Fruit fly (Drosophila melanogaster) whole organism, embryonic: ENCODE data around the gene CG11695.

Experiments used
- CG10274 ChIP-seq: fragments of 200-800 bp; sonication (Bioruptor generic); optimal IDR thresholded peaks from 3 replicates; lab custom pipeline; 2017; ENCODE audit warnings: missing biosample characterization, mild to moderate bottlenecking, missing genetic modification characterization
- CG10654 ChIP-seq: fragments of 200-800 bp; sonication (Bioruptor generic); optimal IDR thresholded peaks from 2 replicates; lab custom pipeline; 2016; ENCODE audit warnings: missing biosample characterization, missing genetic modification characterization
- CG11696 ChIP-seq: fragments of 200-800 bp; sonication (Bioruptor generic); IDR thresholded peaks from 2 replicates; pipeline ENCODE4 v1.3.6; 2022; ENCODE audit warnings: missing biosample characterization, missing genetic modification characterization
- CG12299 ChIP-seq: fragments of 200-800 bp; sonication (Bioruptor generic); optimal IDR thresholded peaks from 2 replicates; lab custom pipeline; 2018; ENCODE audit warnings: missing biosample characterization, mild to moderate bottlenecking, missing genetic modification characterization
- CG14710 ChIP-seq: fragments of 200-800 bp; sonication (Bioruptor generic); optimal IDR thresholded peaks from 3 replicates; lab custom pipeline; 2019; ENCODE audit warnings: missing biosample characterization, mild to moderate bottlenecking, missing genetic modification characterization, moderate library complexity
- CG2120 ChIP-seq: fragments of 200-800 bp; sonication (Bioruptor generic); optimal IDR thresholded peaks from 3 replicates; lab custom pipeline; 2016; ENCODE audit warnings: missing biosample characterization, missing genetic modification characterization
- CG7372 ChIP-seq: fragments of 200-800 bp; sonication (Bioruptor generic); IDR thresholded peaks from 2 replicates; pipeline ENCODE4 v1.3.6; 2022; ENCODE audit warnings: missing biosample characterization, missing genetic modification characterization
- CG7556 ChIP-seq: fragments of 200-800 bp; sonication (Bioruptor generic); optimal IDR thresholded peaks from 2 replicates; lab custom pipeline; 2017; ENCODE audit warnings: missing biosample characterization, mild to moderate bottlenecking, missing genetic modification characterization
- CG8359 ChIP-seq: fragments of 200-800 bp; sonication (Bioruptor generic); optimal IDR thresholded peaks from 2 replicates; lab custom pipeline; 2017; ENCODE audit warnings: missing biosample characterization, mild to moderate bottlenecking, missing genetic modification characterization, borderline replicate concordance
- CG8924 ChIP-seq: fragments of 200-800 bp; optimal IDR thresholded peaks from 3 replicates; lab custom pipeline; 2019; ENCODE audit warnings: missing biosample characterization, mild to moderate bottlenecking, missing genetic modification characterization, moderate library complexity
- CG9932 ChIP-seq: fragments of 200-800 bp; sonication (Bioruptor generic); IDR thresholded peaks from 2 replicates; pipeline ENCODE4 v1.3.6; 2022; ENCODE audit warnings: missing biosample characterization, missing genetic modification characterization
- Chrac-16 ChIP-seq: fragments of 200-800 bp; sonication (Bioruptor generic); optimal IDR thresholded peaks from 3 replicates; lab custom pipeline; 2016; ENCODE audit warnings: missing biosample characterization, missing genetic modification characterization
- CoRest ChIP-seq: fragments of 200-800 bp; sonication (Bioruptor generic); optimal IDR thresholded peaks from 3 replicates; lab custom pipeline; 2018; ENCODE audit warnings: missing biosample characterization, mild to moderate bottlenecking, missing genetic modification characterization, moderate library complexity
- Deaf1 ChIP-seq: fragments of 200-800 bp; optimal IDR thresholded peaks from 3 replicates; lab custom pipeline; 2019; ENCODE audit warnings: missing biosample characterization, mild to moderate bottlenecking, missing genetic modification characterization, moderate library complexity
- Dip3 ChIP-seq: fragments of 200-800 bp; sonication (Bioruptor generic); optimal IDR thresholded peaks from 3 replicates; lab custom pipeline; 2016; ENCODE audit warnings: missing biosample characterization, missing genetic modification characterization
- Ets65A ChIP-seq: fragments of 200-800 bp; sonication (Bioruptor generic); peaks from one replicate; lab custom pipeline; 2016; ENCODE audit warnings: missing biosample characterization, missing genetic modification characterization
- HLH54F ChIP-seq: fragments of 200-800 bp; sonication (Bioruptor generic); optimal IDR thresholded peaks from 3 replicates; lab custom pipeline; 2016; ENCODE audit warnings: missing biosample characterization, missing genetic modification characterization
- Hey ChIP-seq: fragments of 200-800 bp; sonication (Bioruptor generic); optimal IDR thresholded peaks from 3 replicates; lab custom pipeline; 2018; ENCODE audit warnings: missing biosample characterization, mild to moderate bottlenecking, missing genetic modification characterization
- Hr3 ChIP-seq: fragments of 200-800 bp; sonication (Bioruptor generic); optimal IDR thresholded peaks from 3 replicates; lab custom pipeline; 2016; ENCODE audit warnings: missing biosample characterization, missing genetic modification characterization
- Lhr ChIP-seq: fragments of 200-800 bp; sonication (Bioruptor generic); optimal IDR thresholded peaks from 3 replicates; lab custom pipeline; 2017; ENCODE audit warnings: mild to moderate bottlenecking, missing biosample characterization, missing genetic modification reagents, missing genetic modification characterization
- Med ChIP-seq: fragments of 200-800 bp; sonication (Bioruptor generic); peaks from one replicate; lab custom pipeline; 2016; ENCODE audit warnings: missing biosample characterization, missing genetic modification characterization, mild to moderate bottlenecking, inconsistent platforms, moderate library complexity
- Meics ChIP-seq: fragments of 200-800 bp; sonication (Bioruptor generic); optimal IDR thresholded peaks from 2 replicates; lab custom pipeline; 2017; ENCODE audit warnings: missing biosample characterization, mild to moderate bottlenecking, missing genetic modification characterization
- Nf-YC ChIP-seq: fragments of 200-800 bp; optimal IDR thresholded peaks from 3 replicates; lab custom pipeline; 2019; ENCODE audit warnings: missing biosample characterization, mild to moderate bottlenecking, missing genetic modification characterization, moderate library complexity
- Oli ChIP-seq: fragments of 200-800 bp; sonication (Bioruptor generic); optimal IDR thresholded peaks from 2 replicates; lab custom pipeline; 2018; ENCODE audit warnings: missing biosample characterization, mild to moderate bottlenecking, missing genetic modification characterization, moderate library complexity
- Pdp1 ChIP-seq, 2 experiments: fragments of 200-800 bp; sonication (Bioruptor generic); optimal IDR thresholded peaks; 3 replicates each; lab custom pipeline; 2016; ENCODE audit warnings: missing biosample characterization in 2 of 2, missing genetic modification characterization in 2 of 2, mild to moderate bottlenecking in 1 of 2, moderate library complexity in 1 of 2
- Ssrp ChIP-seq: fragments of 200-800 bp; sonication (Bioruptor generic); optimal IDR thresholded peaks from 2 replicates; lab custom pipeline; 2018; ENCODE audit warnings: missing biosample characterization, mild to moderate bottlenecking, missing genetic modification characterization, moderate library complexity
- Trl ChIP-seq, 3 experiments: fragments of >200 bp in 2 of 3; fragments of 200-800 bp in 1 of 3; sonication (Bioruptor generic) in 1 of 3; optimal IDR thresholded peaks; 2 replicates in 1 of 3; 3 replicates in 2 of 3; lab custom pipeline; 2016 to 2017; ENCODE audit warnings: missing biosample characterization in 1 of 3, missing genetic modification characterization in 1 of 3
- Xbp1 ChIP-seq: fragments of 200-800 bp; sonication (Bioruptor generic); optimal IDR thresholded peaks from 3 replicates; lab custom pipeline; 2016; ENCODE audit warnings: missing biosample characterization, mild to moderate bottlenecking, missing genetic modification characterization
- YL-1 ChIP-seq: fragments of 200-800 bp; sonication (Bioruptor generic); optimal IDR thresholded peaks from 3 replicates; lab custom pipeline; 2017; ENCODE audit warnings: missing biosample characterization, mild to moderate bottlenecking, missing genetic modification characterization
- ab ChIP-seq: fragments of 200-800 bp; sonication (Bioruptor generic); optimal IDR thresholded peaks from 2 replicates; lab custom pipeline; 2016; ENCODE audit warnings: missing biosample characterization, missing genetic modification characterization
- ato ChIP-seq: fragments of 200-800 bp; sonication (Bioruptor generic); IDR thresholded peaks from 2 replicates; pipeline ENCODE4 v1.3.6; 2022; ENCODE audit warnings: missing biosample characterization, missing genetic modification characterization; ENCODE audit not compliant: partially characterized antibody
- cas ChIP-seq: fragments of 200-800 bp; sonication (Bioruptor generic); IDR thresholded peaks from 2 replicates; pipeline ENCODE4 v1.3.6; 2022; ENCODE audit warnings: missing biosample characterization, missing genetic modification characterization
- chn ChIP-seq: fragments of 200-800 bp; sonication (Bioruptor generic); optimal IDR thresholded peaks from 2 replicates; lab custom pipeline; 2016; ENCODE audit warnings: missing biosample characterization, missing genetic modification characterization
- ewg ChIP-seq: fragments of 200-800 bp; sonication (Bioruptor generic); optimal IDR thresholded peaks from 3 replicates; lab custom pipeline; 2017; ENCODE audit warnings: mild to moderate bottlenecking, missing biosample characterization, missing genetic modification reagents, missing genetic modification characterization
- gfzf ChIP-seq: fragments of 200-800 bp; sonication (Bioruptor generic); optimal IDR thresholded peaks from 2 replicates; lab custom pipeline; 2016; ENCODE audit warnings: missing biosample characterization, mild to moderate bottlenecking, missing genetic modification characterization, moderate library complexity
- gsb-n ChIP-seq: fragments of 200-800 bp; sonication (Bioruptor generic); optimal IDR thresholded peaks from 3 replicates; lab custom pipeline; 2018; ENCODE audit warnings: missing biosample characterization, mild to moderate bottlenecking, missing genetic modification characterization
- hth ChIP-seq: fragments of >200 bp; optimal IDR thresholded peaks from 2 replicates; lab custom pipeline; 2017; ENCODE audit warnings: inconsistent platforms
- ind ChIP-seq: fragments of 200-800 bp; sonication (Bioruptor generic); optimal IDR thresholded peaks from 3 replicates; lab custom pipeline; 2016; ENCODE audit warnings: missing biosample characterization, missing genetic modification characterization
- lola ChIP-seq, 3 experiments: fragments of >200 bp in 2 of 3; fragments of 200-800 bp in 1 of 3; sonication (Bioruptor generic) in 1 of 3; optimal IDR thresholded peaks; 2 replicates each; lab custom pipeline; 2017 to 2019; ENCODE audit warnings: missing biosample characterization in 3 of 3, missing genetic modification characterization in 3 of 3, mild to moderate bottlenecking in 1 of 3, moderate library complexity in 1 of 3
- sd ChIP-seq: fragments of 200-800 bp; sonication (Bioruptor generic); optimal IDR thresholded peaks from 3 replicates; lab custom pipeline; 2018; ENCODE audit warnings: missing biosample characterization, mild to moderate bottlenecking, missing genetic modification characterization, moderate library complexity
- sna ChIP-seq: fragments of 200-800 bp; sonication (Bioruptor generic); IDR thresholded peaks from 2 replicates; pipeline ENCODE4 v1.3.6; 2022; ENCODE audit warnings: missing biosample characterization, missing genetic modification characterization; ENCODE audit not compliant: partially characterized antibody
- ssp ChIP-seq: fragments of 200-800 bp; sonication (Bioruptor generic); IDR thresholded peaks from 2 replicates; pipeline ENCODE4 v1.3.6; 2022; ENCODE audit warnings: missing biosample characterization, missing genetic modification characterization
- twi ChIP-seq: fragments of 200-800 bp; optimal IDR thresholded peaks from 2 replicates; lab custom pipeline; 2019; ENCODE audit warnings: missing biosample characterization, mild to moderate bottlenecking, missing genetic modification characterization, moderate library complexity
- unc-4 ChIP-seq: fragments of 200-800 bp; sonication (Bioruptor generic); IDR thresholded peaks from 2 replicates; pipeline ENCODE4 v1.3.6; 2022; ENCODE audit warnings: missing biosample characterization, missing genetic modification characterization; ENCODE audit not compliant: partially characterized antibody
- vvl ChIP-seq: fragments of 200-800 bp; sonication (Bioruptor generic); IDR thresholded peaks from 2 replicates; pipeline ENCODE4 v1.3.6; 2022; ENCODE audit warnings: missing biosample characterization, missing genetic modification characterization

CG11695 gene

dm6 chrX:11561450-11562040, 15.1 kb upstream of the CG11695 start, which contains the start of gene PGRP-SA:
TSS of gene PGRP-SA (plus strand) at chrX:11561643.
- TF ChIP-seq Med (GFP tag; lab: Kevin White, UChicago) = peak; percentile 6
- TF ChIP-seq Ets65A (GFP tag; lab: Kevin White, UChicago) = peak; percentile 83
- TF ChIP-seq cas = no peak
- no peak for TF ChIP-seq sna (GFP tag; lab: Robert Waterston, UW)
- TF ChIP-seq ato = no peak
- peak; percentile 97 for TF ChIP-seq Meics (GFP tag; lab: Kevin White, UChicago)
- TF ChIP-seq sd (tag; lab: Kevin White, UChicago) = peak; percentile 11
- TF ChIP-seq ab (GFP tag; lab: Kevin White, UChicago) = no peak

- TF ChIP-seq Trl (optimal IDR thresholded peaks at IDR 0.05; lab: Kevin White, UChicago) (no peak), Trl (GFP tag; optimal IDR thresholded peaks at IDR 0.05; lab: Kevin White, UChicago) (peak; percentile 6), Ssrp (tag; lab: Kevin White, UChicago) (peak; percentile 12), Pdp1 (GFP tag; optimal IDR thresholded peaks at IDR 0.05; lab: Kevin White, UChicago) (peak in 1 of 2 experiments; percentile 44), gsb-n (tag; lab: Kevin White, UChicago) (peak; percentile 54), CG7556 (peak; percentile 39), Oli (tag; lab: Kevin White, UChicago) (peak; percentile 41), ewg (GFP tag; lab: Kevin White, UChicago) (peak; percentile 21), CG10654 (GFP tag; lab: Kevin White, UChicago) (peak; percentile 14), Med (GFP tag; lab: Kevin White, UChicago) (peak; percentile 42), Nf-YC (tag; lab: Kevin White, UChicago) (peak; percentile 75), CG14710 (tag; lab: Kevin White, UChicago) (peak; percentile 73), gfzf (GFP tag; lab: Kevin White, UChicago) (peak; percentile 62), twi (tag; lab: Kevin White, UChicago) (peak; percentile 48), CG2120 (GFP tag; lab: Kevin White, UChicago) (peak; percentile 31), vvl (0 out of 2 replicates have a peak, but pooled peaks have one; percentile 22), CG8359 (GFP tag; lab: Kevin White, UChicago) (peak; percentile 5), hth (lab: Kevin White, UChicago) (no peak), CG9932 (GFP tag; lab: Robert Waterston, UW) (peak; percentile 59), chn (no peak), CG10274 (GFP tag; lab: Kevin White, UChicago) (no peak), CG7372 (GFP tag; lab: Robert Waterston, UW) (0 out of 2 replicates have a peak, but pooled peaks have one; percentile 19), Hr3 (peak; percentile 57), Xbp1 (GFP tag; lab: Kevin White, UChicago) (peak; percentile 60), unc-4 (GFP tag; lab: Robert Waterston, UW) (0 out of 2 replicates have a peak, but pooled peaks have one; percentile 18), ind (peak; percentile 57), CG12299 (tag; lab: Kevin White, UChicago) (peak; percentile 29), Deaf1 (tag; lab: Kevin White, UChicago) (peak; percentile 42), Dip3 (GFP tag; lab: Kevin White, UChicago) (peak; percentile 40), CoRest (tag; lab: Kevin White, UChicago) (peak; percentile 72), sna (GFP tag; lab: Robert Waterston, UW) (0 out of 2 replicates have a peak, but pooled peaks have one; percentile 27), CG11696 (GFP tag; lab: Robert Waterston, UW) (no peak), Hey (no peak), ssp (GFP tag; lab: Robert Waterston, UW) (peak; percentile 32; the same call in 1 of the 2 replicates), Chrac-16 (GFP tag; lab: Kevin White, UChicago) (peak; percentile 36), lola (GFP tag; optimal IDR thresholded peaks at IDR 0.05; lab: Kevin White, UChicago) (peak in 1 of 3 experiments; percentile 31), Lhr (GFP tag; lab: Kevin White, UChicago) (peak; percentile 42), HLH54F (GFP tag; lab: Kevin White, UChicago) (no peak), YL-1 (peak; percentile 85), CG8924 (tag; lab: Kevin White, UChicago) (peak; percentile 31)
Observed at dm6 chrX:11569956-11570695, 6.6 kb upstream of the CG11695 start, which contains the start of the genes Polr2A and CG11699. TSS of gene Polr2A (minus strand) at chrX:11570326. TSS of gene CG11699 (plus strand) at chrX:11570621.
